Fruit fly (Drosophila melanogaster): ENCODE results near the gene hydra.
"Not testable (repeated sequence)": the region's sequence is repeated elsewhere in the genome, so short reads cannot be mapped to it uniquely, and the experiment has no call there.

hydra gene

dm6 chrX:20676963-20677362 lies at the start of gene hydra:
TSS of gene hydra (minus strand) at chrX:20677063.
- not testable (repeated sequence) for TF ChIP-seq h, Myc, insv (optimal IDR thresholded peaks at IDR 0.05)

- TF ChIP-seq ttk (optimal IDR thresholded peaks at IDR 0.05) (no peak), Myc (optimal IDR thresholded peaks at IDR 0.05) (no peak), Sin3A (optimal IDR thresholded peaks at IDR 0.05) (no peak), insv (optimal IDR thresholded peaks at IDR 0.05) (no peak), h (optimal IDR thresholded peaks at IDR 0.05) (no peak), psq (optimal IDR thresholded peaks at IDR 0.05) (no peak)
Observed at dm6 chrX:20724475-20724874, 47.6 kb upstream of the hydra start.

dm6 chrX:20723207-20723606 lies 46.3 kb upstream of the hydra start:
- TF ChIP-seq insv (optimal IDR thresholded peaks at IDR 0.05) (no peak), h (optimal IDR thresholded peaks at IDR 0.05) (no peak), ttk (optimal IDR thresholded peaks at IDR 0.05) (no peak), Myc (optimal IDR thresholded peaks at IDR 0.05) (no peak), Sin3A (optimal IDR thresholded peaks at IDR 0.05) (no peak)

dm6 chrX:20721724-20722344 lies 45.0 kb upstream of the hydra start:
- no peak for TF ChIP-seq Myc (optimal IDR thresholded peaks at IDR 0.05)
- no peak for TF ChIP-seq insv (optimal IDR thresholded peaks at IDR 0.05)
- TF ChIP-seq ttk (optimal IDR thresholded peaks at IDR 0.05) = no peak
- no peak for TF ChIP-seq psq (optimal IDR thresholded peaks at IDR 0.05)
- TF ChIP-seq h (optimal IDR thresholded peaks at IDR 0.05) = no peak
- no peak for TF ChIP-seq Sin3A (optimal IDR thresholded peaks at IDR 0.05)

dm6 chrX:20717461-20717860 lies 40.6 kb upstream of the hydra start:
- TF ChIP-seq ttk (optimal IDR thresholded peaks at IDR 0.05) = no peak
- TF ChIP-seq Myc (optimal IDR thresholded peaks at IDR 0.05) = no peak
- no peak for TF ChIP-seq psq (optimal IDR thresholded peaks at IDR 0.05)
- no peak for TF ChIP-seq h (optimal IDR thresholded peaks at IDR 0.05)
- TF ChIP-seq insv (optimal IDR thresholded peaks at IDR 0.05) = no peak

dm6 chrX:20713317-20713716 lies 36.5 kb upstream of the hydra start:
- TF ChIP-seq Sin3A (optimal IDR thresholded peaks at IDR 0.05) (no peak), h (optimal IDR thresholded peaks at IDR 0.05) (no peak)

- TF ChIP-seq ttk (optimal IDR thresholded peaks at IDR 0.05) (no peak), psq (optimal IDR thresholded peaks at IDR 0.05) (no peak), h (optimal IDR thresholded peaks at IDR 0.05) (no peak), insv (optimal IDR thresholded peaks at IDR 0.05) (no peak), Sin3A (optimal IDR thresholded peaks at IDR 0.05) (no peak), Myc (optimal IDR thresholded peaks at IDR 0.05) (no peak)
Observed at dm6 chrX:20709682-20710081, 32.8 kb upstream of the hydra start.

- TF ChIP-seq ttk (optimal IDR thresholded peaks at IDR 0.05) = no peak
- TF ChIP-seq h (optimal IDR thresholded peaks at IDR 0.05) = no peak
- TF ChIP-seq Sin3A (optimal IDR thresholded peaks at IDR 0.05) = no peak
- no peak for TF ChIP-seq psq (optimal IDR thresholded peaks at IDR 0.05)
- no peak for TF ChIP-seq Myc (optimal IDR thresholded peaks at IDR 0.05)
- no peak for TF ChIP-seq insv (optimal IDR thresholded peaks at IDR 0.05)
Observed at dm6 chrX:20704337-20704736, 27.5 kb upstream of the hydra start.

dm6 chrX:20702904-20703303 lies 26.0 kb upstream of the hydra start:
- no peak for TF ChIP-seq psq (optimal IDR thresholded peaks at IDR 0.05)
- TF ChIP-seq insv (optimal IDR thresholded peaks at IDR 0.05) = no peak
- TF ChIP-seq ttk (optimal IDR thresholded peaks at IDR 0.05) = no peak
- no peak for TF ChIP-seq Myc (optimal IDR thresholded peaks at IDR 0.05)
- no peak for TF ChIP-seq h (optimal IDR thresholded peaks at IDR 0.05)
- no peak for TF ChIP-seq Sin3A (optimal IDR thresholded peaks at IDR 0.05)

- TF ChIP-seq Sin3A (optimal IDR thresholded peaks at IDR 0.05) (no peak), psq (optimal IDR thresholded peaks at IDR 0.05) (no peak), Myc (optimal IDR thresholded peaks at IDR 0.05) (no peak), h (optimal IDR thresholded peaks at IDR 0.05) (no peak), ttk (optimal IDR thresholded peaks at IDR 0.05) (no peak), insv (optimal IDR thresholded peaks at IDR 0.05) (no peak)
Observed at dm6 chrX:20693814-20694452, 17.1 kb upstream of the hydra start.

- no peak for TF ChIP-seq Myc (optimal IDR thresholded peaks at IDR 0.05)
- no peak for TF ChIP-seq psq (optimal IDR thresholded peaks at IDR 0.05)
- no peak for TF ChIP-seq ttk (optimal IDR thresholded peaks at IDR 0.05)
- no peak for TF ChIP-seq insv (optimal IDR thresholded peaks at IDR 0.05)
- no peak for TF ChIP-seq h (optimal IDR thresholded peaks at IDR 0.05)
- TF ChIP-seq Sin3A (optimal IDR thresholded peaks at IDR 0.05) = no peak
Observed at dm6 chrX:20691213-20691612, 14.3 kb upstream of the hydra start.

dm6 chrX:20690454-20690853 lies 13.6 kb upstream of the hydra start, which contains the start of gene run:
TSS of gene run (plus strand) at chrX:20690670.
- TF ChIP-seq h (optimal IDR thresholded peaks at IDR 0.05) = no peak

dm6 chrX:20689504-20689903 lies 12.6 kb upstream of the hydra start:
- no peak for TF ChIP-seq insv (optimal IDR thresholded peaks at IDR 0.05)
- TF ChIP-seq Sin3A (optimal IDR thresholded peaks at IDR 0.05) = no peak

All from Kc167 (cell line).